Fruit fly (Drosophila melanogaster) whole organism, adult: ENCODE measurements around the gene Ravus.

ENCODE experiments used
- CG11617 ChIP-seq: fragments of 200-800 bp; sonication (Bioruptor generic); optimal IDR thresholded peaks from 2 replicates; lab custom pipeline; 2017; ENCODE audit warnings: mild to moderate bottlenecking, missing biosample characterization, missing genetic modification reagents, missing genetic modification characterization
- CG33017 ChIP-seq: fragments of 200-800 bp; sonication (Bioruptor generic); optimal IDR thresholded peaks from 2 replicates; lab custom pipeline; 2018; ENCODE audit warnings: missing biosample characterization, mild to moderate bottlenecking, missing genetic modification characterization, moderate library complexity
- CG7045 ChIP-seq: fragments of 200-800 bp; sonication (Bioruptor generic); optimal IDR thresholded peaks from 2 replicates; lab custom pipeline; 2017; ENCODE audit warnings: missing biosample characterization, mild to moderate bottlenecking, missing genetic modification characterization
- Clk ChIP-seq: fragments of 200-800 bp; sonication (Bioruptor generic); optimal IDR thresholded peaks from 2 replicates; lab custom pipeline; 2017; ENCODE audit warnings: missing biosample characterization, missing genetic modification characterization
- Crg-1 ChIP-seq: fragments of 200-800 bp; sonication (Bioruptor generic); optimal IDR thresholded peaks from 2 replicates; lab custom pipeline; 2016; ENCODE audit warnings: missing biosample characterization, missing genetic modification characterization
- Mnt ChIP-seq: fragments of 200-800 bp; sonication (Bioruptor generic); optimal IDR thresholded peaks from 2 replicates; lab custom pipeline; 2016; ENCODE audit warnings: missing biosample characterization, mild to moderate bottlenecking, missing genetic modification characterization
- bab1 ChIP-seq: fragments of 200-800 bp; sonication (Bioruptor generic); optimal IDR thresholded peaks from 3 replicates; lab custom pipeline; 2019; ENCODE audit warnings: missing biosample characterization, mild to moderate bottlenecking, missing genetic modification characterization, moderate library complexity
- cic ChIP-seq: fragments of 200-800 bp; sonication (Bioruptor generic); optimal IDR thresholded peaks from 2 replicates; lab custom pipeline; 2017; ENCODE audit warnings: missing biosample characterization, mild to moderate bottlenecking, missing genetic modification characterization, moderate library complexity
- cnc ChIP-seq, 2 experiments: fragments of >200 bp; optimal IDR thresholded peaks; 2 replicates each; lab custom pipeline; 2017
- kay ChIP-seq: fragments of 200-800 bp; sonication (Bioruptor generic); peaks from one replicate; lab custom pipeline; 2016; ENCODE audit warnings: missing biosample characterization, missing genetic modification characterization, borderline replicate concordance
- pad ChIP-seq: fragments of 200-800 bp; sonication (Bioruptor generic); optimal IDR thresholded peaks from 3 replicates; lab custom pipeline; 2017; ENCODE audit warnings: missing biosample characterization, missing genetic modification characterization, mild to moderate bottlenecking, moderate library complexity, missing genetic modification reagents
- tj ChIP-seq: fragments of 200-800 bp; sonication (Bioruptor generic); optimal IDR thresholded peaks from 3 replicates; lab custom pipeline; 2017; ENCODE audit warnings: missing biosample characterization, mild to moderate bottlenecking, missing genetic modification characterization, moderate library complexity
- toe ChIP-seq: fragments of 200-800 bp; sonication (Bioruptor generic); optimal IDR thresholded peaks from 2 replicates; lab custom pipeline; 2016; ENCODE audit warnings: missing biosample characterization, missing genetic modification characterization

DNA sequence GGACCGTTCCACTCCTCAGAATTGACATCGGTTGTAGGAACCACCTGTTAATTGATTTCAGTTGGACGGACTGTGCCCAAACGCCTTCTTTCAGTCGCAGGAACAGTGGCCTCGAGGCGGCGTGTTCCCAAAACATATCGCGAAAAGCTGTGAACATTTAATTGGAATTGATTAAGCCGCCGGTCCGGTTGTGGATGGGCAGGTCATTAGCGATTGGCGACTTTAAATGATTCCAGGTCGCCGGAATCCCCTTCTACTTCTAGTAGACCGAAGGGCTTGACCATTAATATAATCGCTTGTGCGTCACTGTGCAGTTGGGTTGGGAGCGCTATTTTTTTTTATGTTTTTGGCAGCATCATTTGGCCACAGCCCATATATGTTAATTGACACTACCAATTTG, 42.0 kb downstream of the Ravus start:
- no peak for TF ChIP-seq CG33017 (tag; lab: Kevin White, UChicago)
- no peak for TF ChIP-seq Clk (GFP tag; lab: Kevin White, UChicago)
- TF ChIP-seq bab1 (GFP tag; lab: Kevin White, UChicago), result no peak
- no peak for TF ChIP-seq cic
- TF ChIP-seq cnc (optimal IDR thresholded peaks at IDR 0.05; lab: Kevin White, UChicago), result no peak
- TF ChIP-seq kay (GFP tag; lab: Kevin White, UChicago), result no peak
- TF ChIP-seq CG11617 (GFP tag; lab: Kevin White, UChicago), result no peak
- TF ChIP-seq Crg-1 (GFP tag; lab: Kevin White, UChicago), result no peak
- TF ChIP-seq Mnt, result no peak
- TF ChIP-seq pad (GFP tag; lab: Kevin White, UChicago), result no peak
- TF ChIP-seq tj (GFP tag; lab: Kevin White, UChicago), result no peak
- no peak for TF ChIP-seq toe (GFP tag; lab: Kevin White, UChicago)
- no peak for TF ChIP-seq CG7045 (GFP tag; lab: Kevin White, UChicago)
